Worm (Caenorhabditis elegans) whole organism, L3 larva: ENCODE data around the gene tps-2.

Experiments
- ceh-9 ChIP-seq: sonication (generic microtip); optimal IDR thresholded peaks from 2 replicates; lab custom pipeline; 2018; ENCODE audit warnings: missing biosample characterization, missing genetic modification characterization
- nhr-11 ChIP-seq: fragments of 150-350 bp; optimal IDR thresholded peaks from 2 replicates; lab custom pipeline; 2014; ENCODE audit warnings: missing biosample characterization, missing genetic modification characterization
- pha-4 ChIP-seq: fragments of 150-350 bp; optimal IDR thresholded peaks from 2 replicates; lab custom pipeline; 2014; ENCODE audit warnings: missing biosample characterization, missing genetic modification reagents, missing genetic modification characterization
- unc-62 ChIP-seq: fragments of 150-350 bp; sonication (generic microtip); optimal IDR thresholded peaks from 4 replicates; lab custom pipeline; 2014; ENCODE audit warnings: missing biosample characterization, missing genetic modification reagents, missing genetic modification characterization

ce11 chrII:14622758-14623157 lies 22.1 kb downstream of the tps-2 start, which contains the start of gene mltn-10:
- TF ChIP-seq ceh-9 (tag; lab: Kevin White, UChicago), result no peak
- no peak for TF ChIP-seq unc-62 (GFP tag; lab: Kevin White, UChicago)
- TF ChIP-seq pha-4 (tag; lab: Kevin White, UChicago), result no peak
- no peak for TF ChIP-seq nhr-11
